Fruit fly (Drosophila melanogaster) whole organism, embryonic: ENCODE measurements around the gene CG17593.

Experiments
- C15 ChIP-seq: fragments of 200-800 bp; sonication (Bioruptor generic); IDR thresholded peaks from 3 replicates; pipeline ENCODE4 v1.3.6; 2022; ENCODE audit warnings: missing biosample characterization, missing genetic modification characterization
- CG10654 ChIP-seq: fragments of 200-800 bp; sonication (Bioruptor generic); optimal IDR thresholded peaks from 2 replicates; lab custom pipeline; 2016; ENCODE audit warnings: missing biosample characterization, missing genetic modification characterization
- CG11085 ChIP-seq: fragments of 200-800 bp; sonication (Bioruptor generic); IDR thresholded peaks from 2 replicates; pipeline ENCODE4 v1.3.6; 2022; ENCODE audit warnings: missing biosample characterization, missing genetic modification characterization
- CG11247 ChIP-seq: fragments of 200-800 bp; sonication (Bioruptor generic); IDR thresholded peaks from 2 replicates; pipeline ENCODE4 v1.3.6; 2022; ENCODE audit warnings: missing biosample characterization, missing genetic modification characterization
- CG11696 ChIP-seq: fragments of 200-800 bp; sonication (Bioruptor generic); IDR thresholded peaks from 2 replicates; pipeline ENCODE4 v1.3.6; 2022; ENCODE audit warnings: missing biosample characterization, missing genetic modification characterization
- CG12071 ChIP-seq: fragments of 200-800 bp; sonication (Bioruptor generic); optimal IDR thresholded peaks from 3 replicates; lab custom pipeline; 2018; ENCODE audit warnings: missing biosample characterization, mild to moderate bottlenecking, missing genetic modification characterization
- CG13287 ChIP-seq: fragments of 200-800 bp; sonication (Bioruptor generic); IDR thresholded peaks from 2 replicates; pipeline ENCODE4 v1.3.6; 2022; ENCODE audit warnings: missing biosample characterization, missing genetic modification characterization; ENCODE audit not compliant: partially characterized antibody
- CG13894 ChIP-seq: fragments of 200-800 bp; sonication (Bioruptor generic); optimal IDR thresholded peaks from 3 replicates; lab custom pipeline; 2018; ENCODE audit warnings: missing biosample characterization, mild to moderate bottlenecking, missing genetic modification characterization, moderate library complexity
- CG1529 ChIP-seq: fragments of 200-800 bp; sonication (Bioruptor generic); optimal IDR thresholded peaks from 3 replicates; lab custom pipeline; 2018; ENCODE audit warnings: missing biosample characterization, missing genetic modification characterization
- CG15514 ChIP-seq: fragments of 200-800 bp; sonication (Bioruptor generic); optimal IDR thresholded peaks from 3 replicates; lab custom pipeline; 2017; ENCODE audit warnings: missing biosample characterization, missing genetic modification characterization, mild to moderate bottlenecking, moderate library complexity, missing genetic modification reagents
- CG15696 ChIP-seq: fragments of 200-800 bp; sonication (Bioruptor generic); optimal IDR thresholded peaks from 2 replicates; lab custom pipeline; 2019; ENCODE audit warnings: missing biosample characterization, mild to moderate bottlenecking, missing genetic modification characterization, moderate library complexity
- CG16813 ChIP-seq: fragments of 200-800 bp; sonication (Bioruptor generic); IDR thresholded peaks from 3 replicates; pipeline ENCODE4 v1.3.6; 2022; ENCODE audit warnings: missing biosample characterization, missing genetic modification characterization; ENCODE audit not compliant: partially characterized antibody
- CG1792 ChIP-seq: fragments of 200-800 bp; sonication (Bioruptor generic); optimal IDR thresholded peaks from 2 replicates; lab custom pipeline; 2016; ENCODE audit warnings: missing biosample characterization, missing genetic modification characterization
- CG18262 ChIP-seq: fragments of 200-800 bp; optimal IDR thresholded peaks from 3 replicates; lab custom pipeline; 2019; ENCODE audit warnings: missing biosample characterization, mild to moderate bottlenecking, missing genetic modification characterization, moderate library complexity
- CG18764 ChIP-seq: fragments of 200-800 bp; sonication (Bioruptor generic); optimal IDR thresholded peaks from 3 replicates; lab custom pipeline; 2016; ENCODE audit warnings: missing biosample characterization, missing genetic modification characterization
- CG4404 ChIP-seq: fragments of 200-800 bp; sonication (Bioruptor generic); IDR thresholded peaks from 2 replicates; pipeline ENCODE4 v1.3.6; 2022; ENCODE audit warnings: missing biosample characterization, missing genetic modification characterization
- CG4424 ChIP-seq: fragments of 200-800 bp; sonication (Bioruptor generic); optimal IDR thresholded peaks from 3 replicates; lab custom pipeline; 2016; ENCODE audit warnings: missing biosample characterization, missing genetic modification characterization
- CG4617 ChIP-seq: fragments of 200-800 bp; sonication (Bioruptor generic); optimal IDR thresholded peaks from 3 replicates; lab custom pipeline; 2016; ENCODE audit warnings: missing biosample characterization, missing genetic modification characterization, borderline replicate concordance
- CG4730 ChIP-seq: fragments of 200-800 bp; sonication (Bioruptor generic); IDR thresholded peaks from 2 replicates; pipeline ENCODE4 v1.3.6; 2022; ENCODE audit warnings: missing biosample characterization, missing genetic modification characterization
- CG4820 ChIP-seq: fragments of 200-800 bp; sonication (Bioruptor generic); optimal IDR thresholded peaks from 3 replicates; lab custom pipeline; 2016; ENCODE audit warnings: missing biosample characterization, missing genetic modification characterization
- CG8359 ChIP-seq: fragments of 200-800 bp; sonication (Bioruptor generic); optimal IDR thresholded peaks from 2 replicates; lab custom pipeline; 2017; ENCODE audit warnings: missing biosample characterization, mild to moderate bottlenecking, missing genetic modification characterization, borderline replicate concordance
- CG8924 ChIP-seq: fragments of 200-800 bp; optimal IDR thresholded peaks from 3 replicates; lab custom pipeline; 2019; ENCODE audit warnings: missing biosample characterization, mild to moderate bottlenecking, missing genetic modification characterization, moderate library complexity
- CG9215 ChIP-seq: fragments of 200-800 bp; sonication (Bioruptor generic); IDR thresholded peaks from 2 replicates; pipeline ENCODE4 v1.3.6; 2022; ENCODE audit warnings: missing biosample characterization, missing genetic modification characterization
- CrebB ChIP-seq: fragments of 200-800 bp; sonication (Bioruptor generic); optimal IDR thresholded peaks from 3 replicates; lab custom pipeline; 2018; ENCODE audit warnings: missing biosample characterization, mild to moderate bottlenecking, missing genetic modification characterization
- Dip2 ChIP-seq: fragments of 200-800 bp; sonication (Bioruptor generic); IDR thresholded peaks from 2 replicates; pipeline ENCODE4 v1.3.6; 2022; ENCODE audit warnings: missing biosample characterization, missing genetic modification characterization
- Dll ChIP-seq: fragments of 200-800 bp; sonication (Bioruptor generic); IDR thresholded peaks from 4 replicates; pipeline ENCODE4 v1.3.6; 2022; ENCODE audit warnings: missing biosample characterization, missing genetic modification characterization; ENCODE audit not compliant: partially characterized antibody
- Dref ChIP-seq: fragments of 200-800 bp; sonication (Bioruptor generic); IDR thresholded peaks from 2 replicates; pipeline ENCODE4 v1.3.6; 2022; ENCODE audit warnings: missing biosample characterization, missing genetic modification characterization
- HLH3B ChIP-seq: fragments of 200-800 bp; sonication (Bioruptor generic); IDR thresholded peaks from 2 replicates; pipeline ENCODE4 v1.3.6; 2022; ENCODE audit warnings: missing biosample characterization, missing genetic modification characterization
- HLH4C ChIP-seq: fragments of 200-800 bp; sonication (Bioruptor generic); IDR thresholded peaks from 3 replicates; pipeline ENCODE4 v1.3.6; 2022; ENCODE audit warnings: missing biosample characterization, missing genetic modification characterization; ENCODE audit not compliant: partially characterized antibody
- HLH54F ChIP-seq: fragments of 200-800 bp; sonication (Bioruptor generic); optimal IDR thresholded peaks from 3 replicates; lab custom pipeline; 2016; ENCODE audit warnings: missing biosample characterization, missing genetic modification characterization
- HmgD ChIP-seq: fragments of 200-800 bp; sonication (Bioruptor generic); optimal IDR thresholded peaks from 3 replicates; lab custom pipeline; 2016; ENCODE audit warnings: missing biosample characterization, missing genetic modification characterization
- Lhr ChIP-seq: fragments of 200-800 bp; sonication (Bioruptor generic); optimal IDR thresholded peaks from 3 replicates; lab custom pipeline; 2017; ENCODE audit warnings: mild to moderate bottlenecking, missing biosample characterization, missing genetic modification reagents, missing genetic modification characterization
- Max ChIP-seq: fragments of 200-800 bp; sonication (Bioruptor generic); optimal IDR thresholded peaks from 2 replicates; lab custom pipeline; 2016; ENCODE audit warnings: missing biosample characterization, mild to moderate bottlenecking, missing genetic modification characterization
- Sin3A ChIP-seq: fragments of >200 bp; optimal IDR thresholded peaks from 2 replicates; lab custom pipeline; 2018
- ab ChIP-seq: fragments of 200-800 bp; sonication (Bioruptor generic); optimal IDR thresholded peaks from 2 replicates; lab custom pipeline; 2016; ENCODE audit warnings: missing biosample characterization, missing genetic modification characterization
- dan ChIP-seq: fragments of 200-800 bp; sonication (Bioruptor generic); IDR thresholded peaks from 2 replicates; pipeline ENCODE4 v1.3.6; 2022; ENCODE audit warnings: missing biosample characterization, missing genetic modification characterization
- ems ChIP-seq: fragments of 200-800 bp; sonication (Bioruptor generic); optimal IDR thresholded peaks from 3 replicates; lab custom pipeline; 2016; ENCODE audit warnings: missing biosample characterization, missing genetic modification characterization
- fd96Cb ChIP-seq: fragments of 200-800 bp; sonication (Bioruptor generic); optimal IDR thresholded peaks from 2 replicates; lab custom pipeline; 2018; ENCODE audit warnings: missing biosample characterization, mild to moderate bottlenecking, missing genetic modification characterization, moderate library complexity
- gro ChIP-seq: fragments of 200-800 bp; sonication (Bioruptor generic); optimal IDR thresholded peaks from 2 replicates; lab custom pipeline; 2016; ENCODE audit warnings: missing biosample characterization, missing genetic modification characterization
- hkb ChIP-seq, 2 experiments: fragments of 200-800 bp in 1 of 2; fragments of >200 bp in 1 of 2; sonication (Bioruptor generic) in 1 of 2; IDR thresholded peaks in 1 of 2; optimal IDR thresholded peaks in 1 of 2; 2 replicates each; pipeline versions ENCODE4 v1.3.6 to Lab custom; 2017 to 2022; ENCODE audit warnings: missing biosample characterization in 1 of 2, missing genetic modification characterization in 1 of 2
- knrl ChIP-seq: fragments of 200-800 bp; sonication (Bioruptor generic); IDR thresholded peaks from 3 replicates; pipeline ENCODE4 v1.3.6; 2022; ENCODE audit warnings: missing biosample characterization, missing genetic modification characterization; ENCODE audit not compliant: partially characterized antibody
- lab ChIP-seq: fragments of 200-800 bp; sonication (Bioruptor generic); optimal IDR thresholded peaks from 3 replicates; lab custom pipeline; 2017; ENCODE audit warnings: missing biosample characterization, missing genetic modification characterization, mild to moderate bottlenecking, moderate library complexity, missing genetic modification reagents
- pfk ChIP-seq: fragments of 200-800 bp; sonication (Bioruptor generic); optimal IDR thresholded peaks from 2 replicates; lab custom pipeline; 2018; ENCODE audit warnings: missing biosample characterization, mild to moderate bottlenecking, missing genetic modification characterization, moderate library complexity
- prd ChIP-seq, 3 experiments: fragments of >200 bp in 2 of 3; fragments of 200-800 bp in 1 of 3; sonication (Bioruptor generic) in 1 of 3; optimal IDR thresholded peaks in 2 of 3; IDR thresholded peaks in 1 of 3; 2 replicates in 2 of 3; 3 replicates in 1 of 3; pipeline versions ENCODE4 v1.3.6 to Lab custom; 2017 to 2022; ENCODE audit warnings: missing biosample characterization in 1 of 3, missing genetic modification characterization in 1 of 3
- pzg ChIP-seq: fragments of 200-800 bp; sonication (Bioruptor generic); optimal IDR thresholded peaks from 3 replicates; lab custom pipeline; 2018; ENCODE audit warnings: missing biosample characterization, mild to moderate bottlenecking, missing genetic modification characterization, moderate library complexity
- ranshi ChIP-seq: fragments of 200-800 bp; sonication (Bioruptor generic); IDR thresholded peaks from 2 replicates; pipeline ENCODE4 v1.3.6; 2022; ENCODE audit warnings: missing biosample characterization, missing genetic modification characterization
- seq ChIP-seq: fragments of 200-800 bp; sonication (Bioruptor generic); IDR thresholded peaks from 2 replicates; pipeline ENCODE4 v1.3.6; 2022; ENCODE audit warnings: missing biosample characterization, missing genetic modification characterization
- slp2 ChIP-seq: fragments of 200-800 bp; sonication (Bioruptor generic); optimal IDR thresholded peaks from 2 replicates; lab custom pipeline; 2016; ENCODE audit warnings: missing biosample characterization, missing genetic modification characterization
- trem ChIP-seq: fragments of 200-800 bp; optimal IDR thresholded peaks from 3 replicates; lab custom pipeline; 2019; ENCODE audit warnings: missing biosample characterization, mild to moderate bottlenecking, missing genetic modification characterization, moderate library complexity
- twi ChIP-seq: fragments of 200-800 bp; optimal IDR thresholded peaks from 2 replicates; lab custom pipeline; 2019; ENCODE audit warnings: missing biosample characterization, mild to moderate bottlenecking, missing genetic modification characterization, moderate library complexity

The CG17593 gene

DNA sequence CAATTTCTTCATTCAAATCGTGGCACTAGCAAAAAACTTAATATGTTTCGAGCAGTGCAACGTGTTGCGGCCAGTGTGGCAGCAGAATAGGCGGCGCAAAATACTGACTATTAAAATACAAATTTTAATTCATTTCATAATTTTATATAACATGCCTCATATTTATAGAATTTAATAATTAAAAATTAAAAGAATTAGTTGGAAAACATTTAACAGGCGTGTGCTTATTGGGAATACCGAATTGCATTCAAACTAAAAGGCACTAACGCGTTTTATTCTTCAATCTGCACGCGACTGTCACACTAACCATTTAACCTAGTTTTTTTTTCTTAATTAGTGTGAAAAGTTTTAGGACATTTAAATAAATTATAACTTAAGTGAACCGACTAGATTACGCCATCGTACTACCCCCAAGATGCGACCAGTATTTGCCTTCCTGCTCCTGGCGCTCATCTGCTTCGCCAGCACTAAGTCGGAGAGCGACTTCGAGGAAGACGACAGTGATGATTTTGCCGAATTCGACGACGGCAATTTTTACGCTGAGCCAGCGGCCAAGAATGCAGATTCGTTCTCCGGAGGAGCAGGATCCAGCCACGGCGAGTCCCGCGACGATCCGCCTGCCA is at the start of gene CG17593, which contains the start of gene LeuRS:
TSS of gene CG17593 (plus strand) at position 304 of the 623 bp plus-strand sequence.
TSS of gene LeuRS (minus strand) at position 88 of the 623 bp plus-strand sequence.
- TF ChIP-seq CG11085 (no peak), CG15696 (no peak), gro (GFP tag; lab: Kevin White, UChicago) (no peak), HLH54F (GFP tag; lab: Kevin White, UChicago) (no peak), ems (GFP tag; lab: Kevin White, UChicago) (no peak), Sin3A (peak; percentile 30), dan (GFP tag; lab: Robert Waterston, UW) (no peak), hkb (optimal IDR thresholded peaks at IDR 0.05; lab: Kevin White, UChicago) (no peak), hkb (GFP tag; IDR thresholded peaks at IDR 0.05; lab: Robert Waterston, UW) (no peak), prd (optimal IDR thresholded peaks at IDR 0.05; lab: Kevin White, UChicago) (no peak), prd (GFP tag; IDR thresholded peaks at IDR 0.05; lab: Robert Waterston, UW) (no peak), HmgD (GFP tag; lab: Kevin White, UChicago) (no peak), slp2 (GFP tag; lab: Kevin White, UChicago) (no peak), CG10654 (GFP tag; lab: Kevin White, UChicago) (no peak), CG8359 (no peak), fd96Cb (tag; lab: Kevin White, UChicago) (no peak), Dip2 (GFP tag; lab: Robert Waterston, UW) (no peak), CG16813 (GFP tag; lab: Robert Waterston, UW) (no peak), CG4820 (no peak), HLH4C (GFP tag; lab: Robert Waterston, UW) (no peak), CG12071 (GFP tag; lab: Kevin White, UChicago) (no peak), CG11696 (GFP tag; lab: Robert Waterston, UW) (no peak), Dref (GFP tag; lab: Robert Waterston, UW) (no peak), CG8924 (tag; lab: Kevin White, UChicago) (peak; percentile 11), ab (GFP tag; lab: Kevin White, UChicago) (no peak), CG4404 (GFP tag; lab: Robert Waterston, UW) (no peak), CG1792 (GFP tag; lab: Kevin White, UChicago) (no peak), CG15514 (GFP tag; lab: Kevin White, UChicago) (no peak), pzg (GFP tag; lab: Kevin White, UChicago) (peak; percentile 40), Dll (GFP tag; lab: Robert Waterston, UW) (no peak), CrebB (no peak), twi (tag; lab: Kevin White, UChicago) (no peak), lab (GFP tag; lab: Kevin White, UChicago) (no peak), Max (GFP tag; lab: Kevin White, UChicago) (peak; percentile 58), seq (GFP tag; lab: Robert Waterston, UW) (no peak), Lhr (GFP tag; lab: Kevin White, UChicago) (no peak), CG11247 (GFP tag; lab: Robert Waterston, UW) (no peak), CG4730 (GFP tag; lab: Robert Waterston, UW) (no peak), HLH3B (GFP tag; lab: Robert Waterston, UW) (no peak), trem (tag; lab: Kevin White, UChicago) (peak; percentile 84), CG1529 (no peak), CG13287 (peak; percentile 44; the same call in 1 of the 2 replicates), C15 (GFP tag; lab: Robert Waterston, UW) (no peak), pfk (GFP tag; lab: Kevin White, UChicago) (no peak), knrl (GFP tag; lab: Robert Waterston, UW) (peak; percentile 10; the same call in 1 of the 3 replicates), CG13894 (tag; lab: Kevin White, UChicago) (no peak), CG4424 (no peak), ranshi (no peak), CG9215 (no peak), CG18262 (tag; lab: Kevin White, UChicago) (no peak), CG4617 (GFP tag; lab: Kevin White, UChicago) (peak; percentile 75), CG18764 (no peak)
